Fruit fly (Drosophila melanogaster) whole organism, embryonic: ENCODE results near the gene RSG7.
A peak's percentile ranks its signal among the peaks of the same experiment; 100 is the strongest.

Experiments used
- Aef1 ChIP-seq: fragments of 200-800 bp; sonication (Bioruptor generic); IDR thresholded peaks from 3 replicates; pipeline ENCODE4 v1.3.6; 2022; ENCODE audit warnings: missing biosample characterization, missing genetic modification characterization
- Asciz ChIP-seq: fragments of 200-800 bp; sonication (Bioruptor generic); optimal IDR thresholded peaks from 2 replicates; lab custom pipeline; 2017; ENCODE audit warnings: missing biosample characterization, mild to moderate bottlenecking, missing genetic modification characterization, missing genetic modification reagents
- Atf6 ChIP-seq: fragments of 200-800 bp; sonication (Bioruptor generic); IDR thresholded peaks from 2 replicates; pipeline ENCODE4 v1.3.6; 2022; ENCODE audit warnings: missing biosample characterization, missing genetic modification characterization
- Bdp1 ChIP-seq: fragments of 200-800 bp; sonication (Bioruptor generic); optimal IDR thresholded peaks from 3 replicates; lab custom pipeline; 2016; ENCODE audit warnings: missing biosample characterization, missing genetic modification characterization
- Blimp-1 ChIP-seq: fragments of 200-800 bp; sonication (Bioruptor generic); optimal IDR thresholded peaks from 3 replicates; lab custom pipeline; 2018; ENCODE audit warnings: missing biosample characterization, missing genetic modification characterization, mild to moderate bottlenecking, moderate library complexity, missing genetic modification reagents
- CG10209 ChIP-seq: fragments of 200-800 bp; sonication (Bioruptor generic); optimal IDR thresholded peaks from 3 replicates; lab custom pipeline; 2017; ENCODE audit warnings: missing biosample characterization, mild to moderate bottlenecking, missing genetic modification characterization, missing genetic modification reagents
- CG12155 ChIP-seq: fragments of 200-800 bp; sonication (Bioruptor generic); optimal IDR thresholded peaks from 3 replicates; lab custom pipeline; 2016; ENCODE audit warnings: missing biosample characterization, missing genetic modification characterization
- CG12219 ChIP-seq: fragments of 200-800 bp; sonication (Bioruptor generic); optimal IDR thresholded peaks from 3 replicates; lab custom pipeline; 2018; ENCODE audit warnings: missing biosample characterization, mild to moderate bottlenecking, missing genetic modification characterization
- CG13296 ChIP-seq: fragments of 200-800 bp; sonication (Bioruptor generic); optimal IDR thresholded peaks from 3 replicates; lab custom pipeline; 2018; ENCODE audit warnings: missing biosample characterization, mild to moderate bottlenecking, missing genetic modification characterization
- CG15269 ChIP-seq: fragments of 200-800 bp; sonication (Bioruptor generic); optimal IDR thresholded peaks from 2 replicates; lab custom pipeline; 2018; ENCODE audit warnings: missing biosample characterization, mild to moderate bottlenecking, missing genetic modification characterization, moderate library complexity
- CG17186 ChIP-seq: fragments of 200-800 bp; sonication (Bioruptor generic); optimal IDR thresholded peaks from 3 replicates; lab custom pipeline; 2017; ENCODE audit warnings: missing biosample characterization, missing genetic modification reagents, missing genetic modification characterization
- CG17385 ChIP-seq: fragments of 200-800 bp; sonication (Bioruptor generic); optimal IDR thresholded peaks from 3 replicates; lab custom pipeline; 2018; ENCODE audit warnings: missing biosample characterization, mild to moderate bottlenecking, missing genetic modification characterization
- CG18619 ChIP-seq: fragments of 200-800 bp; sonication (Bioruptor generic); optimal IDR thresholded peaks from 3 replicates; lab custom pipeline; 2017; ENCODE audit warnings: missing biosample characterization, mild to moderate bottlenecking, missing genetic modification characterization
- CG18764 ChIP-seq: fragments of 200-800 bp; sonication (Bioruptor generic); optimal IDR thresholded peaks from 3 replicates; lab custom pipeline; 2016; ENCODE audit warnings: missing biosample characterization, missing genetic modification characterization
- CG4404 ChIP-seq: fragments of 200-800 bp; sonication (Bioruptor generic); IDR thresholded peaks from 2 replicates; pipeline ENCODE4 v1.3.6; 2022; ENCODE audit warnings: missing biosample characterization, missing genetic modification characterization
- CG6683 ChIP-seq: fragments of 200-800 bp; sonication (Bioruptor generic); optimal IDR thresholded peaks from 2 replicates; lab custom pipeline; 2017; ENCODE audit warnings: missing biosample characterization, mild to moderate bottlenecking, missing genetic modification characterization, missing genetic modification reagents
- CG6854 ChIP-seq: fragments of 200-800 bp; sonication (Bioruptor generic); optimal IDR thresholded peaks from 3 replicates; lab custom pipeline; 2017; ENCODE audit warnings: missing biosample characterization, mild to moderate bottlenecking, missing genetic modification characterization
- CG7963 ChIP-seq: fragments of 200-800 bp; sonication (Bioruptor generic); IDR thresholded peaks from 3 replicates; pipeline ENCODE4 v1.3.6; 2022; ENCODE audit warnings: missing biosample characterization, missing genetic modification characterization; ENCODE audit not compliant: partially characterized antibody
- CG7987 ChIP-seq: fragments of 200-800 bp; sonication (Bioruptor generic); optimal IDR thresholded peaks from 2 replicates; lab custom pipeline; 2018; ENCODE audit warnings: missing biosample characterization, mild to moderate bottlenecking, missing genetic modification characterization, moderate library complexity
- CG8388 ChIP-seq: fragments of 200-800 bp; sonication (Bioruptor generic); optimal IDR thresholded peaks from 2 replicates; lab custom pipeline; 2019; ENCODE audit warnings: missing biosample characterization, mild to moderate bottlenecking, missing genetic modification characterization, moderate library complexity
- CG9215 ChIP-seq: fragments of 200-800 bp; sonication (Bioruptor generic); IDR thresholded peaks from 2 replicates; pipeline ENCODE4 v1.3.6; 2022; ENCODE audit warnings: missing biosample characterization, missing genetic modification characterization
- Doc2 ChIP-seq: fragments of 200-800 bp; sonication (Bioruptor generic); IDR thresholded peaks from 2 replicates; pipeline ENCODE4 v1.3.6; 2022; ENCODE audit warnings: missing biosample characterization, missing genetic modification characterization
- HLH4C ChIP-seq: fragments of 200-800 bp; sonication (Bioruptor generic); IDR thresholded peaks from 3 replicates; pipeline ENCODE4 v1.3.6; 2022; ENCODE audit warnings: missing biosample characterization, missing genetic modification characterization; ENCODE audit not compliant: partially characterized antibody
- Hey ChIP-seq: fragments of 200-800 bp; sonication (Bioruptor generic); optimal IDR thresholded peaks from 3 replicates; lab custom pipeline; 2018; ENCODE audit warnings: missing biosample characterization, mild to moderate bottlenecking, missing genetic modification characterization
- Sry-β ChIP-seq: fragments of 200-800 bp; sonication (Bioruptor generic); optimal IDR thresholded peaks from 2 replicates; lab custom pipeline; 2018; ENCODE audit warnings: missing biosample characterization, mild to moderate bottlenecking, missing genetic modification characterization, moderate library complexity
- Taf1 ChIP-seq: fragments of 200-800 bp; sonication (Bioruptor generic); IDR thresholded peaks from 2 replicates; pipeline ENCODE4 v1.3.6; 2022; ENCODE audit warnings: missing biosample characterization, missing genetic modification characterization
- Usf ChIP-seq: fragments of 200-800 bp; sonication (Bioruptor generic); optimal IDR thresholded peaks from 2 replicates; lab custom pipeline; 2017; ENCODE audit warnings: missing genotype, missing biosample characterization, missing genetic modification characterization
- Xbp1 ChIP-seq: fragments of 200-800 bp; sonication (Bioruptor generic); optimal IDR thresholded peaks from 3 replicates; lab custom pipeline; 2016; ENCODE audit warnings: missing biosample characterization, mild to moderate bottlenecking, missing genetic modification characterization
- Xrp1 ChIP-seq: fragments of 200-800 bp; sonication (Bioruptor generic); IDR thresholded peaks from 2 replicates; pipeline ENCODE4 v1.3.6; 2022; ENCODE audit warnings: missing biosample characterization, missing genetic modification characterization
- aop ChIP-seq: fragments of 200-800 bp; sonication (Bioruptor generic); IDR thresholded peaks from 2 replicates; pipeline ENCODE4 v1.3.6; 2022; ENCODE audit warnings: missing biosample characterization, missing genetic modification characterization
- bcd ChIP-seq: fragments of 200-800 bp; sonication (Bioruptor generic); optimal IDR thresholded peaks from 2 replicates; lab custom pipeline; 2017; ENCODE audit warnings: missing biosample characterization, mild to moderate bottlenecking, missing genetic modification characterization
- esg ChIP-seq: fragments of 200-800 bp; sonication (Bioruptor generic); conservative IDR thresholded peaks from 2 replicates; pipeline ENCODE4 v1.3.6; 2022; ENCODE audit warnings: missing biosample characterization, missing genetic modification characterization
- fd3F ChIP-seq: fragments of 200-800 bp; sonication (Bioruptor generic); optimal IDR thresholded peaks from 2 replicates; lab custom pipeline; 2018; ENCODE audit warnings: missing biosample characterization, mild to moderate bottlenecking, missing genetic modification characterization, moderate library complexity
- gcm2 ChIP-seq: fragments of 200-800 bp; sonication (Bioruptor generic); optimal IDR thresholded peaks from 2 replicates; lab custom pipeline; 2016; ENCODE audit warnings: missing biosample characterization, missing genetic modification characterization
- grn ChIP-seq: fragments of 200-800 bp; sonication (Bioruptor generic); optimal IDR thresholded peaks from 3 replicates; lab custom pipeline; 2017; ENCODE audit warnings: missing biosample characterization, missing genetic modification characterization
- hb ChIP-seq: fragments of 200-800 bp; sonication (Bioruptor generic); IDR thresholded peaks from 3 replicates; pipeline ENCODE4 v1.3.6; 2022; ENCODE audit warnings: missing biosample characterization, missing genetic modification characterization; ENCODE audit not compliant: partially characterized antibody
- hkb ChIP-seq, 2 experiments: fragments of 200-800 bp in 1 of 2; fragments of >200 bp in 1 of 2; sonication (Bioruptor generic) in 1 of 2; IDR thresholded peaks in 1 of 2; optimal IDR thresholded peaks in 1 of 2; 2 replicates each; pipeline versions ENCODE4 v1.3.6 to Lab custom; 2017 to 2022; ENCODE audit warnings: missing biosample characterization in 1 of 2, missing genetic modification characterization in 1 of 2
- nom ChIP-seq: fragments of 200-800 bp; sonication (Bioruptor generic); optimal IDR thresholded peaks from 2 replicates; lab custom pipeline; 2017; ENCODE audit warnings: missing biosample characterization, missing genetic modification characterization, mild to moderate bottlenecking, moderate library complexity, missing genetic modification reagents
- onecut ChIP-seq: fragments of 200-800 bp; sonication (Bioruptor generic); IDR thresholded peaks from 2 replicates; pipeline ENCODE4 v1.3.6; 2022; ENCODE audit warnings: missing biosample characterization, missing genetic modification characterization
- org-1 ChIP-seq: fragments of 200-800 bp; sonication (Bioruptor generic); optimal IDR thresholded peaks from 2 replicates; lab custom pipeline; 2017; ENCODE audit warnings: missing biosample characterization, missing genetic modification characterization
- prd ChIP-seq, 3 experiments: fragments of >200 bp in 2 of 3; fragments of 200-800 bp in 1 of 3; sonication (Bioruptor generic) in 1 of 3; optimal IDR thresholded peaks in 2 of 3; IDR thresholded peaks in 1 of 3; 2 replicates in 2 of 3; 3 replicates in 1 of 3; pipeline versions ENCODE4 v1.3.6 to Lab custom; 2017 to 2022; ENCODE audit warnings: missing biosample characterization in 1 of 3, missing genetic modification characterization in 1 of 3
- psq ChIP-seq: fragments of 200-800 bp; sonication (Bioruptor generic); optimal IDR thresholded peaks from 2 replicates; lab custom pipeline; 2017; ENCODE audit warnings: missing biosample characterization, missing genetic modification characterization
- ranshi ChIP-seq: fragments of 200-800 bp; sonication (Bioruptor generic); IDR thresholded peaks from 2 replicates; pipeline ENCODE4 v1.3.6; 2022; ENCODE audit warnings: missing biosample characterization, missing genetic modification characterization
- scrt ChIP-seq: fragments of 200-800 bp; sonication (Bioruptor generic); optimal IDR thresholded peaks from 2 replicates; lab custom pipeline; 2018; ENCODE audit warnings: missing biosample characterization, mild to moderate bottlenecking, missing genetic modification characterization, moderate library complexity
- sisA ChIP-seq: fragments of 200-800 bp; sonication (Bioruptor generic); IDR thresholded peaks from 2 replicates; pipeline ENCODE4 v1.3.6; 2022; ENCODE audit warnings: missing biosample characterization, missing genetic modification characterization
- slbo ChIP-seq: fragments of 200-800 bp; sonication (Bioruptor generic); IDR thresholded peaks from 2 replicates; pipeline ENCODE4 v1.3.6; 2022; ENCODE audit warnings: missing biosample characterization, missing genetic modification characterization
- tup ChIP-seq: fragments of 200-800 bp; sonication (Bioruptor generic); optimal IDR thresholded peaks from 2 replicates; lab custom pipeline; 2016; ENCODE audit warnings: missing biosample characterization, mild to moderate bottlenecking, missing genetic modification characterization, moderate library complexity
- z ChIP-seq: fragments of 200-800 bp; sonication (Bioruptor generic); IDR thresholded peaks from 3 replicates; pipeline ENCODE4 v1.3.6; 2022; ENCODE audit warnings: missing biosample characterization, missing genetic modification characterization
- zen2 ChIP-seq: fragments of 200-800 bp; sonication (Bioruptor generic); IDR thresholded peaks from 3 replicates; pipeline ENCODE4 v1.3.6; 2022; ENCODE audit warnings: missing biosample characterization, missing genetic modification characterization; ENCODE audit not compliant: partially characterized antibody

Gene RSG7

dm6 chrX:16854746-16855145 is 10.5 kb upstream of the RSG7 start (continued):
- TF ChIP-seq hkb (optimal IDR thresholded peaks at IDR 0.05; lab: Kevin White, UChicago) (no peak), hkb (GFP tag; IDR thresholded peaks at IDR 0.05; lab: Robert Waterston, UW) (peak; percentile 73), CG10209 (GFP tag; lab: Kevin White, UChicago) (peak; percentile 27), onecut (GFP tag; lab: Robert Waterston, UW) (peak; percentile 36; the same call in 1 of the 2 replicates), CG12219 (peak; percentile 45), Xbp1 (peak; percentile 47), ranshi (GFP tag; lab: Robert Waterston, UW) (0 out of 2 replicates have a peak, but pooled peaks have one; percentile 10), CG17385 (GFP tag; lab: Kevin White, UChicago) (peak; percentile 50), gcm2 (no peak), CG4404 (GFP tag; lab: Robert Waterston, UW) (no peak), aop (no peak), tup (GFP tag; lab: Kevin White, UChicago) (no peak), CG18619 (peak; percentile 1), slbo (GFP tag; lab: Robert Waterston, UW) (peak; percentile 38; the same call in 1 of the 2 replicates), CG7987 (GFP tag; lab: Kevin White, UChicago) (no peak), CG15269 (peak; percentile 75), CG13296 (GFP tag; lab: Kevin White, UChicago) (peak; percentile 62), Aef1 (GFP tag; lab: Robert Waterston, UW) (no peak), Blimp-1 (GFP tag; lab: Kevin White, UChicago) (peak; percentile 86), hb (GFP tag; lab: Robert Waterston, UW) (no peak), Xrp1 (GFP tag; lab: Robert Waterston, UW) (peak; percentile 43; the same call in 1 of the 2 replicates), CG18764 (GFP tag; lab: Kevin White, UChicago) (no peak), sisA (GFP tag; lab: Robert Waterston, UW) (peak; percentile 51; the same call in 1 of the 2 replicates), CG8388 (GFP tag; lab: Kevin White, UChicago) (peak; percentile 55), CG6683 (GFP tag; lab: Kevin White, UChicago) (peak; percentile 6), Hey (tag; lab: Kevin White, UChicago) (no peak), z (no peak), org-1 (GFP tag; lab: Kevin White, UChicago) (peak; percentile 52), scrt (GFP tag; lab: Kevin White, UChicago) (peak; percentile 7), Taf1 (no peak), zen2 (no peak), HLH4C (no peak), grn (no peak), Usf (GFP tag; lab: Kevin White, UChicago) (no peak), esg (GFP tag; lab: Robert Waterston, UW) (peak; percentile 47), prd (optimal IDR thresholded peaks at IDR 0.05; lab: Kevin White, UChicago) (no peak), prd (GFP tag; IDR thresholded peaks at IDR 0.05; lab: Robert Waterston, UW) (peak; percentile 42; the same call in 2 of the 3 replicates), bcd (peak; percentile 54), Sry-β (GFP tag; lab: Kevin White, UChicago) (no peak), CG6854 (GFP tag; lab: Kevin White, UChicago) (peak; percentile 37), fd3F (GFP tag; lab: Kevin White, UChicago) (peak; percentile 26), Asciz (peak; percentile 69), Doc2 (no peak), Atf6 (no peak; the same call in 1 of the 2 replicates), psq (GFP tag; lab: Kevin White, UChicago) (no peak), CG17186 (GFP tag; lab: Kevin White, UChicago) (no peak), CG7963 (no peak), CG9215 (GFP tag; lab: Robert Waterston, UW) (no peak), Bdp1 (GFP tag; lab: Kevin White, UChicago) (no peak), CG12155 (GFP tag; lab: Kevin White, UChicago) (no peak), nom (GFP tag; lab: Kevin White, UChicago) (no peak)
